Worm (Caenorhabditis elegans): Measurements from ENCODE around the gene hst-6.

Gene hst-6

ce11 chrX:5279170-5279635, 3.8 kb downstream of the hst-6 start, which contains the start of gene Y34B4A.2:
Gene Y34B4A.2 (plus strand): TSS chrX:5279497.
- TF ChIP-seq mes-2 (tag; optimal IDR thresholded peaks at IDR 0.05; ENCODE audit: poor library complexity, severe bottlenecking) (peak; percentile 53), mep-1 (tag; optimal IDR thresholded peaks at IDR 0.05) (peak; percentile 51), aha-1 (tag) (peak; percentile 27), hlh-11 (tag; optimal IDR thresholded peaks at IDR 0.05) (peak; percentile 76), tra-1 (GFP tag; IDR thresholded peaks at IDR 0.05) (no peak), nhr-76 (tag; optimal IDR thresholded peaks at IDR 0.05) (no peak), nhr-6 (tag; optimal IDR thresholded peaks at IDR 0.05) (peak; percentile 11), ctbp-1 (GFP tag; IDR thresholded peaks at IDR 0.05) (0 out of 2 replicates have a peak, but pooled peaks have one; percentile 20), pqm-1 (tag; optimal IDR thresholded peaks at IDR 0.05) (peak; percentile 15), zfp-2 (tag; optimal IDR thresholded peaks at IDR 0.05) (no peak), unc-130 (GFP tag; optimal IDR thresholded peaks at IDR 0.05) (no peak), nhr-28 (tag; optimal IDR thresholded peaks at IDR 0.05) (peak; percentile 96), R02D3.7 (tag; optimal IDR thresholded peaks at IDR 0.05) (peak; percentile 36), nhr-41 (GFP tag; IDR thresholded peaks at IDR 0.05) (no peak), nhr-77 (tag; optimal IDR thresholded peaks at IDR 0.05) (peak; percentile 22), php-3 (GFP tag; IDR thresholded peaks at IDR 0.05) (peak; percentile 53; the same call in 1 of the 2 replicates), duxl-1 (tag; optimal IDR thresholded peaks at IDR 0.05; ENCODE audit: poor library complexity) (peak; percentile 2), nhr-102 (tag; optimal IDR thresholded peaks at IDR 0.05) (peak; percentile 34), hlh-30 (tag; optimal IDR thresholded peaks at IDR 0.05; ENCODE audit: insufficient read depth) (peak; percentile 71), dpl-1 (GFP tag; optimal IDR thresholded peaks at IDR 0.05) (peak; percentile 34), dmd-6 (GFP tag; IDR thresholded peaks at IDR 0.05) (peak; percentile 60), nhr-11 (tag; optimal IDR thresholded peaks at IDR 0.05) (no peak), T20F7.1 (GFP tag; optimal IDR thresholded peaks at IDR 0.05) (peak; percentile 96), pha-4 (GFP tag; IDR thresholded peaks at IDR 0.05) (no peak), pha-4 (tag; optimal IDR thresholded peaks at IDR 0.05) (no peak), hif-1 (tag; optimal IDR thresholded peaks at IDR 0.05) (no peak), daf-16 (GFP tag; optimal IDR thresholded peaks at IDR 0.05) (no peak), daf-16 (tag; optimal IDR thresholded peaks at IDR 0.05) (peak; percentile 86), nhr-48 (tag; optimal IDR thresholded peaks at IDR 0.05) (peak; percentile 1), dve-1 (tag; optimal IDR thresholded peaks at IDR 0.05; ENCODE audit: insufficient read depth) (peak; percentile 81), egl-27 (tag; optimal IDR thresholded peaks at IDR 0.05) (no peak), nhr-10 (tag; optimal IDR thresholded peaks at IDR 0.05) (no peak), unc-62 (GFP tag; optimal IDR thresholded peaks at IDR 0.05 in 1 of 2) (peak in 1 of 2 experiments; percentile 96), unc-62 (tag; optimal IDR thresholded peaks at IDR 0.05) (no peak), T26A8.4 (GFP tag; IDR thresholded peaks at IDR 0.05) (0 out of 2 replicates have a peak, but pooled peaks have one; percentile 32)

ce11 chrX:5279674-5280073, 4.3 kb downstream of the hst-6 start, which contains the start of gene rga-8:
Gene rga-8 (minus strand): TSS chrX:5279774.
- TF ChIP-seq unc-62 (GFP tag; optimal IDR thresholded peaks at IDR 0.05 in 1 of 2) = peak in 1 of 2 experiments; percentile 1
- TF ChIP-seq unc-62 (tag; optimal IDR thresholded peaks at IDR 0.05) = no peak
- TF ChIP-seq D1046.2 (GFP tag; IDR thresholded peaks at IDR 0.05) = no peak
- TF ChIP-seq tra-1 (GFP tag; IDR thresholded peaks at IDR 0.05) = no peak
- no peak for TF ChIP-seq egl-27 (tag; optimal IDR thresholded peaks at IDR 0.05)

- TF ChIP-seq D1046.2 (GFP tag; IDR thresholded peaks at IDR 0.05) (no peak), ceh-44 (GFP tag; IDR thresholded peaks at IDR 0.05) (no peak), arid-1 (GFP tag; conservative IDR thresholded peaks at IDR 0.05) (no peak), snpc-1.2 (GFP tag; IDR thresholded peaks at IDR 0.05) (no peak), ces-1 (GFP tag; optimal IDR thresholded peaks at IDR 0.05) (no peak), tag-97 (GFP tag; IDR thresholded peaks at IDR 0.05) (no peak), snpc-4 (tag; optimal IDR thresholded peaks at IDR 0.05) (no peak)
Observed at ce11 chrX:5283531-5283930, 8.2 kb downstream of the hst-6 start, which contains the start of gene vps-41. Gene vps-41 (plus strand): TSS chrX:5283831.

Data from whole organism, L4 larva.